Worm (Caenorhabditis elegans) whole organism, L4/young adult: Measurements from ENCODE around the gene col-174.

ENCODE experiments used
- W03F9.2 ChIP-seq: fragments of 150-350 bp; optimal IDR thresholded peaks from 2 replicates; lab custom pipeline; 2014; ENCODE audit warnings: missing biosample characterization, missing genetic modification characterization
- dao-5 ChIP-seq: sonication (generic microtip); optimal IDR thresholded peaks from 2 replicates; lab custom pipeline; 2016; ENCODE audit warnings: missing genotype, missing genetic modification characterization, moderate library complexity, missing compliant biosample characterization
- him-1 ChIP-seq: sonication (generic microtip); optimal IDR thresholded peaks from 2 replicates; lab custom pipeline; 2016; ENCODE audit warnings: missing genotype, missing genetic modification reagents, missing genetic modification characterization, missing compliant biosample characterization

DNA sequence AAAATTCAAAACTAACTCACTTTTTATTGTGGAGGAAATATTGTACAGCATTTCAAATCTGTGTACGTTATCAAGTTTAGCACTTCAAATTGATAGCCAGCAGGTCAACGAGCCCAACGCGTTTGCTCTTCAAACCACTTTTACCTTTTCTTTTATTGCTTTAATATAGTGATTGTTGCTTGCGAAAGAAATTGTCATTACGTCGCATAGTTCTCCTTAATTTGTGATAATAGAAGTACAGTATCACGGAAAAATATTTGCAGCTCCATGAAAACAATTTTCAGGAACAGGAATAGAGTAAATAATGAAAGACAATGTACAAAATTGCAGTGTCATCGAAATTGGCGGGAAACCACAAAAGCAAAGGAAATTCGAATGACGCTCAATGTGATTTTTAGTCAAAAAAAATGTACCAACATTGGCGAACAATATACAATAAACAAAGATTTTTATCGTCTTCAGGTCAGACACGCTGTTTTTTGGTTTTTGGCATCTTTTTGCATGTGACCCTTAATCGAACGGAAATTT is 12.4 kb downstream of the col-174 start, which contains the start of the genes PDB1.1 and F08C6.5:
- TF ChIP-seq dao-5 (tag; lab: Kevin White, UChicago), result no peak
- TF ChIP-seq W03F9.2, result no peak
- TF ChIP-seq him-1 (tag; lab: Kevin White, UChicago), result no peak
